Worm (Caenorhabditis elegans): Measurements from ENCODE around the gene srt-17.

ce11 chrV:600231-600630 is 24.6 kb downstream of the srt-17 start, which contains the start of gene nhr-251:
- TF ChIP-seq somi-1 (GFP tag; optimal IDR thresholded peaks at IDR 0.05): no peak
- no peak for TF ChIP-seq lin-35 (GFP tag; optimal IDR thresholded peaks at IDR 0.05)
- TF ChIP-seq aptf-3 (GFP tag; IDR thresholded peaks at IDR 0.05): no peak
- TF ChIP-seq madf-6 (GFP tag; IDR thresholded peaks at IDR 0.05): no peak
- TF ChIP-seq ceh-58 (GFP tag; IDR thresholded peaks at IDR 0.05): no peak
